Fruit fly (Drosophila melanogaster) whole organism, embryonic: ENCODE measurements around the gene TbCMF46.

Source experiments
- Abd-B ChIP-seq: fragments of 200-800 bp; sonication (Bioruptor generic); optimal IDR thresholded peaks from 2 replicates; lab custom pipeline; 2018; ENCODE audit warnings: missing biosample characterization, mild to moderate bottlenecking, missing genetic modification characterization, moderate library complexity
- Antp ChIP-seq: fragments of 200-800 bp; sonication (Bioruptor generic); optimal IDR thresholded peaks from 3 replicates; lab custom pipeline; 2016; ENCODE audit warnings: missing biosample characterization, missing genetic modification characterization
- Blimp-1 ChIP-seq: fragments of 200-800 bp; sonication (Bioruptor generic); optimal IDR thresholded peaks from 3 replicates; lab custom pipeline; 2018; ENCODE audit warnings: missing biosample characterization, missing genetic modification characterization, mild to moderate bottlenecking, moderate library complexity, missing genetic modification reagents
- C15 ChIP-seq: fragments of 200-800 bp; sonication (Bioruptor generic); IDR thresholded peaks from 3 replicates; pipeline ENCODE4 v1.3.6; 2022; ENCODE audit warnings: missing biosample characterization, missing genetic modification characterization
- CG11456 ChIP-seq: fragments of 200-800 bp; sonication (Bioruptor generic); IDR thresholded peaks from 3 replicates; pipeline ENCODE4 v1.3.6; 2022; ENCODE audit warnings: missing biosample characterization, missing genetic modification characterization
- CG11723 ChIP-seq: fragments of 200-800 bp; sonication (Bioruptor generic); optimal IDR thresholded peaks from 2 replicates; lab custom pipeline; 2017; ENCODE audit warnings: missing biosample characterization, mild to moderate bottlenecking, missing genetic modification characterization
- CG12104 ChIP-seq: fragments of 200-800 bp; sonication (Bioruptor generic); optimal IDR thresholded peaks from 3 replicates; lab custom pipeline; 2016; ENCODE audit warnings: missing biosample characterization, missing genetic modification characterization
- CG12942 ChIP-seq: fragments of 200-800 bp; sonication (Bioruptor generic); optimal IDR thresholded peaks from 3 replicates; lab custom pipeline; 2016; ENCODE audit warnings: missing biosample characterization, missing genetic modification characterization
- CG14014 ChIP-seq: fragments of 200-800 bp; sonication (Bioruptor generic); IDR thresholded peaks from 2 replicates; pipeline ENCODE4 v1.3.6; 2022; ENCODE audit warnings: missing biosample characterization, missing genetic modification characterization
- CG1529 ChIP-seq: fragments of 200-800 bp; sonication (Bioruptor generic); optimal IDR thresholded peaks from 3 replicates; lab custom pipeline; 2018; ENCODE audit warnings: missing biosample characterization, missing genetic modification characterization
- CG17385 ChIP-seq: fragments of 200-800 bp; sonication (Bioruptor generic); optimal IDR thresholded peaks from 3 replicates; lab custom pipeline; 2018; ENCODE audit warnings: missing biosample characterization, mild to moderate bottlenecking, missing genetic modification characterization
- CG17802 ChIP-seq: fragments of 200-800 bp; sonication (Bioruptor generic); optimal IDR thresholded peaks from 2 replicates; lab custom pipeline; 2018; ENCODE audit warnings: missing biosample characterization, mild to moderate bottlenecking, missing genetic modification characterization, moderate library complexity
- CG18599 ChIP-seq: fragments of 200-800 bp; sonication (Bioruptor generic); optimal IDR thresholded peaks from 3 replicates; lab custom pipeline; 2017; ENCODE audit warnings: missing biosample characterization, missing genetic modification characterization, mild to moderate bottlenecking, moderate library complexity, missing genetic modification reagents
- CG18764 ChIP-seq: fragments of 200-800 bp; sonication (Bioruptor generic); optimal IDR thresholded peaks from 3 replicates; lab custom pipeline; 2016; ENCODE audit warnings: missing biosample characterization, missing genetic modification characterization
- CG4730 ChIP-seq: fragments of 200-800 bp; sonication (Bioruptor generic); IDR thresholded peaks from 2 replicates; pipeline ENCODE4 v1.3.6; 2022; ENCODE audit warnings: missing biosample characterization, missing genetic modification characterization
- CG8281 ChIP-seq: fragments of 200-800 bp; sonication (Bioruptor generic); optimal IDR thresholded peaks from 2 replicates; lab custom pipeline; 2018; ENCODE audit warnings: missing biosample characterization, mild to moderate bottlenecking, missing genetic modification characterization, moderate library complexity
- CG8359 ChIP-seq: fragments of 200-800 bp; sonication (Bioruptor generic); optimal IDR thresholded peaks from 2 replicates; lab custom pipeline; 2017; ENCODE audit warnings: missing biosample characterization, mild to moderate bottlenecking, missing genetic modification characterization, borderline replicate concordance
- CG8388 ChIP-seq: fragments of 200-800 bp; sonication (Bioruptor generic); optimal IDR thresholded peaks from 2 replicates; lab custom pipeline; 2019; ENCODE audit warnings: missing biosample characterization, mild to moderate bottlenecking, missing genetic modification characterization, moderate library complexity
- CG9727 ChIP-seq: fragments of 200-800 bp; sonication (Bioruptor generic); optimal IDR thresholded peaks from 3 replicates; lab custom pipeline; 2017; ENCODE audit warnings: missing biosample characterization, mild to moderate bottlenecking, missing genetic modification characterization
- CG9817 ChIP-seq: fragments of 200-800 bp; sonication (Bioruptor generic); optimal IDR thresholded peaks from 2 replicates; lab custom pipeline; 2018; ENCODE audit warnings: missing biosample characterization, mild to moderate bottlenecking, missing genetic modification characterization, moderate library complexity
- Chrac-16 ChIP-seq: fragments of 200-800 bp; sonication (Bioruptor generic); optimal IDR thresholded peaks from 3 replicates; lab custom pipeline; 2016; ENCODE audit warnings: missing biosample characterization, missing genetic modification characterization
- Dip2 ChIP-seq: fragments of 200-800 bp; sonication (Bioruptor generic); IDR thresholded peaks from 2 replicates; pipeline ENCODE4 v1.3.6; 2022; ENCODE audit warnings: missing biosample characterization, missing genetic modification characterization
- Dip3 ChIP-seq: fragments of 200-800 bp; sonication (Bioruptor generic); optimal IDR thresholded peaks from 3 replicates; lab custom pipeline; 2016; ENCODE audit warnings: missing biosample characterization, missing genetic modification characterization
- Drgx ChIP-seq: fragments of 200-800 bp; sonication (Bioruptor generic); IDR thresholded peaks from 2 replicates; pipeline ENCODE4 v1.3.6; 2022; ENCODE audit warnings: missing biosample characterization, missing genetic modification characterization
- Hsf ChIP-seq: fragments of 200-800 bp; sonication (Bioruptor generic); optimal IDR thresholded peaks from 3 replicates; lab custom pipeline; 2016; ENCODE audit warnings: missing biosample characterization, missing genetic modification characterization
- MESR4 ChIP-seq: fragments of 200-800 bp; sonication (Bioruptor generic); optimal IDR thresholded peaks from 2 replicates; lab custom pipeline; 2018; ENCODE audit warnings: missing biosample characterization, mild to moderate bottlenecking, missing genetic modification characterization, moderate library complexity
- Nf-YA ChIP-seq: fragments of 200-800 bp; sonication (Bioruptor generic); IDR thresholded peaks from 2 replicates; pipeline ENCODE4 v1.3.6; 2022; ENCODE audit warnings: missing biosample characterization, missing genetic modification characterization
- Opbp ChIP-seq: fragments of 200-800 bp; sonication (Bioruptor generic); IDR thresholded peaks from 3 replicates; pipeline ENCODE4 v1.3.6; 2022; ENCODE audit warnings: missing biosample characterization, missing genetic modification characterization; ENCODE audit not compliant: partially characterized antibody
- Sin3A ChIP-seq: fragments of >200 bp; optimal IDR thresholded peaks from 2 replicates; lab custom pipeline; 2018
- Sox100B ChIP-seq: fragments of 200-800 bp; sonication (Bioruptor generic); optimal IDR thresholded peaks from 3 replicates; lab custom pipeline; 2018; ENCODE audit warnings: missing biosample characterization, mild to moderate bottlenecking, missing genetic modification characterization
- aop ChIP-seq: fragments of 200-800 bp; sonication (Bioruptor generic); IDR thresholded peaks from 2 replicates; pipeline ENCODE4 v1.3.6; 2022; ENCODE audit warnings: missing biosample characterization, missing genetic modification characterization
- crc ChIP-seq: fragments of 200-800 bp; sonication (Bioruptor generic); optimal IDR thresholded peaks from 2 replicates; lab custom pipeline; 2016; ENCODE audit warnings: missing biosample characterization, missing genetic modification characterization
- crol ChIP-seq: fragments of 200-800 bp; sonication (Bioruptor generic); IDR thresholded peaks from 2 replicates; pipeline ENCODE4 v1.3.6; 2022; ENCODE audit warnings: missing biosample characterization, missing genetic modification characterization
- en ChIP-seq: fragments of 200-800 bp; sonication (Bioruptor generic); optimal IDR thresholded peaks from 2 replicates; lab custom pipeline; 2016; ENCODE audit warnings: missing biosample characterization, missing genetic modification characterization
- eve ChIP-seq, 2 experiments: fragments of >200 bp; optimal IDR thresholded peaks; 2 replicates each; lab custom pipeline; 2017; ENCODE audit warnings: missing biosample characterization in 2 of 2, missing genetic modification characterization in 2 of 2
- fd102C ChIP-seq: fragments of 200-800 bp; sonication (Bioruptor generic); optimal IDR thresholded peaks from 2 replicates; lab custom pipeline; 2018; ENCODE audit warnings: missing biosample characterization, mild to moderate bottlenecking, missing genetic modification characterization, moderate library complexity
- fru ChIP-seq: fragments of >200 bp; optimal IDR thresholded peaks from 2 replicates; lab custom pipeline; 2017
- gsb ChIP-seq: fragments of 200-800 bp; sonication (Bioruptor generic); IDR thresholded peaks from 2 replicates; pipeline ENCODE4 v1.3.6; 2022; ENCODE audit warnings: missing biosample characterization, missing genetic modification characterization
- gsb-n ChIP-seq: fragments of 200-800 bp; sonication (Bioruptor generic); optimal IDR thresholded peaks from 3 replicates; lab custom pipeline; 2018; ENCODE audit warnings: missing biosample characterization, mild to moderate bottlenecking, missing genetic modification characterization
- gt ChIP-seq: fragments of 200-800 bp; sonication (Bioruptor generic); IDR thresholded peaks from 2 replicates; pipeline ENCODE4 v1.3.6; 2022; ENCODE audit warnings: missing biosample characterization, missing genetic modification characterization
- ken ChIP-seq: fragments of 200-800 bp; sonication (Bioruptor generic); IDR thresholded peaks from 3 replicates; pipeline ENCODE4 v1.3.6; 2022; ENCODE audit warnings: missing biosample characterization, missing genetic modification characterization
- kni ChIP-seq: fragments of 200-800 bp; sonication (Bioruptor generic); optimal IDR thresholded peaks from 3 replicates; lab custom pipeline; 2017; ENCODE audit warnings: mild to moderate bottlenecking, missing biosample characterization, missing genetic modification reagents, missing genetic modification characterization
- mirr ChIP-seq: fragments of 200-800 bp; sonication (Bioruptor generic); optimal IDR thresholded peaks from 3 replicates; lab custom pipeline; 2018; ENCODE audit warnings: missing biosample characterization, mild to moderate bottlenecking, missing genetic modification characterization
- nom ChIP-seq: fragments of 200-800 bp; sonication (Bioruptor generic); optimal IDR thresholded peaks from 2 replicates; lab custom pipeline; 2017; ENCODE audit warnings: missing biosample characterization, missing genetic modification characterization, mild to moderate bottlenecking, moderate library complexity, missing genetic modification reagents
- peb ChIP-seq: fragments of 200-800 bp; sonication (Bioruptor generic); IDR thresholded peaks from 2 replicates; pipeline ENCODE4 v1.3.6; 2022; ENCODE audit warnings: missing biosample characterization, missing genetic modification characterization
- prd ChIP-seq, 3 experiments: fragments of >200 bp in 2 of 3; fragments of 200-800 bp in 1 of 3; sonication (Bioruptor generic) in 1 of 3; optimal IDR thresholded peaks in 2 of 3; IDR thresholded peaks in 1 of 3; 2 replicates in 2 of 3; 3 replicates in 1 of 3; pipeline versions ENCODE4 v1.3.6 to Lab custom; 2017 to 2022; ENCODE audit warnings: missing biosample characterization in 1 of 3, missing genetic modification characterization in 1 of 3
- pum ChIP-seq: fragments of 200-800 bp; sonication (Bioruptor generic); optimal IDR thresholded peaks from 2 replicates; lab custom pipeline; 2016; ENCODE audit warnings: missing biosample characterization, missing genetic modification characterization
- salm ChIP-seq: fragments of 200-800 bp; sonication (Bioruptor generic); optimal IDR thresholded peaks from 2 replicates; lab custom pipeline; 2018; ENCODE audit warnings: missing biosample characterization, mild to moderate bottlenecking, missing genetic modification characterization
- sim ChIP-seq: fragments of 200-800 bp; sonication (Bioruptor generic); IDR thresholded peaks from 2 replicates; pipeline ENCODE4 v1.3.6; 2022; ENCODE audit warnings: missing biosample characterization, missing genetic modification characterization
- slou ChIP-seq: fragments of 200-800 bp; sonication (Bioruptor generic); optimal IDR thresholded peaks from 3 replicates; lab custom pipeline; 2016; ENCODE audit warnings: missing biosample characterization, missing genetic modification characterization
- sna ChIP-seq: fragments of 200-800 bp; sonication (Bioruptor generic); IDR thresholded peaks from 2 replicates; pipeline ENCODE4 v1.3.6; 2022; ENCODE audit warnings: missing biosample characterization, missing genetic modification characterization; ENCODE audit not compliant: partially characterized antibody
- zfh1 ChIP-seq: fragments of 200-800 bp; sonication (Bioruptor generic); IDR thresholded peaks from 3 replicates; pipeline ENCODE4 v1.3.6; 2022; ENCODE audit warnings: missing biosample characterization, missing genetic modification characterization

The TbCMF46 gene

dm6 chr2L:9897296-9897695, 27.4 kb downstream of the TbCMF46 start, which contains the start of gene RpS2 (continued):
- TF ChIP-seq Nf-YA (GFP tag; lab: Robert Waterston, UW) (no peak), gsb-n (tag; lab: Kevin White, UChicago) (peak; percentile 60), gt (no peak), Dip2 (GFP tag; lab: Robert Waterston, UW) (no peak), Abd-B (GFP tag; lab: Kevin White, UChicago) (no peak), Sin3A (peak; percentile 10), MESR4 (GFP tag; lab: Kevin White, UChicago) (peak; percentile 99), mirr (GFP tag; lab: Kevin White, UChicago) (peak; percentile 54), ken (GFP tag; lab: Robert Waterston, UW) (no peak), Chrac-16 (GFP tag; lab: Kevin White, UChicago) (peak; percentile 21), CG14014 (GFP tag; lab: Robert Waterston, UW) (no peak), CG1529 (GFP tag; lab: Kevin White, UChicago) (peak; percentile 32), gsb (no peak), slou (GFP tag; lab: Kevin White, UChicago) (peak; percentile 28), crc (no peak), CG11723 (no peak), Hsf (peak; percentile 42), sna (GFP tag; lab: Robert Waterston, UW) (peak; percentile 98), pum (GFP tag; lab: Kevin White, UChicago) (no peak), prd (optimal IDR thresholded peaks at IDR 0.05; lab: Kevin White, UChicago) (no peak), prd (GFP tag; IDR thresholded peaks at IDR 0.05; lab: Robert Waterston, UW) (no peak), C15 (GFP tag; lab: Robert Waterston, UW) (no peak), fd102C (GFP tag; lab: Kevin White, UChicago) (peak; percentile 22), en (GFP tag; lab: Kevin White, UChicago) (no peak), CG18599 (GFP tag; lab: Kevin White, UChicago) (no peak), CG18764 (GFP tag; lab: Kevin White, UChicago) (no peak), Dip3 (GFP tag; lab: Kevin White, UChicago) (no peak), CG12942 (GFP tag; lab: Kevin White, UChicago) (no peak), eve (GFP tag; optimal IDR thresholded peaks at IDR 0.05; lab: Kevin White, UChicago) (no peak), crol (no peak), CG12104 (GFP tag; lab: Kevin White, UChicago) (no peak), fru (lab: Kevin White, UChicago) (no peak), Drgx (GFP tag; lab: Robert Waterston, UW) (no peak), Opbp (GFP tag; lab: Robert Waterston, UW) (peak; percentile 100), CG9817 (tag; lab: Kevin White, UChicago) (peak; percentile 23), salm (tag; lab: Kevin White, UChicago) (peak; percentile 60), Blimp-1 (GFP tag; lab: Kevin White, UChicago) (no peak), peb (GFP tag; lab: Robert Waterston, UW) (no peak), nom (GFP tag; lab: Kevin White, UChicago) (peak; percentile 75), CG17802 (tag; lab: Kevin White, UChicago) (no peak), Sox100B (GFP tag; lab: Kevin White, UChicago) (peak; percentile 23), CG17385 (GFP tag; lab: Kevin White, UChicago) (peak; percentile 59), CG9727 (GFP tag; lab: Kevin White, UChicago) (peak; percentile 26), CG8359 (GFP tag; lab: Kevin White, UChicago) (no peak), kni (GFP tag; lab: Kevin White, UChicago) (peak; percentile 38), sim (no peak), Antp (GFP tag; lab: Kevin White, UChicago) (no peak), CG8388 (GFP tag; lab: Kevin White, UChicago) (peak; percentile 5), zfh1 (no peak), aop (GFP tag; lab: Robert Waterston, UW) (no peak), CG4730 (GFP tag; lab: Robert Waterston, UW) (no peak), CG11456 (GFP tag; lab: Robert Waterston, UW) (0 out of 3 replicates have a peak, but pooled peaks have one; percentile 6), CG8281 (no peak)
